Fruit fly (Drosophila melanogaster) whole organism, pupa: ENCODE results near the gene CG15330.

Experiments used
- CG10348 ChIP-seq: fragments of 200-800 bp; sonication (Bioruptor generic); IDR thresholded peaks from 2 replicates; pipeline ENCODE4 v1.3.6; 2022; ENCODE audit warnings: missing biosample characterization, missing genetic modification characterization
- CG13204 ChIP-seq: fragments of 200-800 bp; sonication (Bioruptor generic); optimal IDR thresholded peaks from 2 replicates; lab custom pipeline; 2018; ENCODE audit warnings: missing biosample characterization, mild to moderate bottlenecking, missing genetic modification characterization, moderate library complexity
- CG14655 ChIP-seq: fragments of 200-800 bp; sonication (Bioruptor generic); optimal IDR thresholded peaks from 3 replicates; lab custom pipeline; 2017; ENCODE audit warnings: mild to moderate bottlenecking, missing biosample characterization, missing genetic modification reagents, missing genetic modification characterization
- CG17806 ChIP-seq: fragments of 200-800 bp; sonication (Bioruptor generic); optimal IDR thresholded peaks from 2 replicates; lab custom pipeline; 2018; ENCODE audit warnings: missing biosample characterization, mild to moderate bottlenecking, missing genetic modification characterization, moderate library complexity
- CG34367 ChIP-seq: fragments of 200-800 bp; sonication (Bioruptor generic); optimal IDR thresholded peaks from 2 replicates; lab custom pipeline; 2018; ENCODE audit warnings: missing biosample characterization, mild to moderate bottlenecking, missing genetic modification characterization
- CG4496 ChIP-seq: fragments of 200-800 bp; sonication (Bioruptor generic); IDR thresholded peaks from 3 replicates; pipeline ENCODE4 v1.3.6; 2022; ENCODE audit warnings: missing biosample characterization, missing genetic modification characterization
- CG8159 ChIP-seq: fragments of 200-800 bp; sonication (Bioruptor generic); optimal IDR thresholded peaks from 3 replicates; lab custom pipeline; 2018; ENCODE audit warnings: missing biosample characterization, mild to moderate bottlenecking, missing genetic modification characterization, moderate library complexity
- EcR ChIP-seq: fragments of 200-800 bp; sonication (Bioruptor generic); optimal IDR thresholded peaks from 3 replicates; lab custom pipeline; 2019; ENCODE audit warnings: missing biosample characterization, missing genetic modification characterization, mild to moderate bottlenecking, moderate library complexity, missing genetic modification reagents
- Ets98B ChIP-seq: fragments of 200-800 bp; sonication (Bioruptor generic); IDR thresholded peaks from 2 replicates; pipeline ENCODE4 v1.3.6; 2022; ENCODE audit warnings: missing biosample characterization, missing genetic modification characterization
- gl ChIP-seq: fragments of 200-800 bp; sonication (Bioruptor generic); optimal IDR thresholded peaks from 2 replicates; lab custom pipeline; 2018; ENCODE audit warnings: missing biosample characterization, mild to moderate bottlenecking, missing genetic modification characterization
- rn ChIP-seq: fragments of 200-800 bp; sonication (Bioruptor generic); IDR thresholded peaks from 2 replicates; pipeline ENCODE4 v1.3.6; 2022; ENCODE audit warnings: missing biosample characterization, missing genetic modification characterization

DNA sequence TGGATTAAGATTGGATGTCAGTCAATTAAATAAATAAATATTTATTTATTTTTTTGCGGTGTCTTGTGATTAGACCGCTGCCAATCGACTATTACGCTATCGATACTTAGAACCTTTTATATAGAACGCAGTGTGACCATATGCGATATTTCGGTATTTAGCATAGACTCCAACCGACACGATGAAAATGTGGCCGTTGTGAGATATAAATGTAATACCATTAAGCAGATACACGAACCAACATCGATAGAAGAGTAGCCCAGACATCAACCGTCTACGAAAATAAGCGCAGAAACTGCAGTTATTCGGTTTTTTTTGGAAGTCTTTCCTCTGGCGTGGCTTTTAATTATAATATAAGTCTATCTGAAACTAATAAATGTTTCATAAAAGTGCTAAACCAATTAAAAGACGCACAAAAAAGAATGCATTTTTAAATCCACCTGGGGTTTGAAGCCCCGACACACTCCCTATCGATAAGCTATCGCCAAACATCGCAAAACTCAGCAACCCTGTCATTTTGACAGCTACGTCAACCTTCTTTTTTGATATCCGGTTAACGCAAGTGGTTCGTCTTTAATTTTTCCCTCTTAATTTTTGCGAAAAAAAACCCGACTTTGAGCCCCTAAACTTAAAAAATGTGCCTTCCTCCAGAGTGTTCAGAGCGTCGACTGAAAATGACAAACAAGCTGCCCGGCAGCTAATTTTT lies 22.5 kb upstream of the CG15330 start, which contains the start of the genes Dhdds and RpS14a:
- TF ChIP-seq Ets98B: no peak; the same call in 1 of the 2 replicates
- no peak for TF ChIP-seq rn (GFP tag; lab: Robert Waterston, UW)
- no peak for TF ChIP-seq EcR
- no peak for TF ChIP-seq CG4496
- no peak for TF ChIP-seq CG17806
- TF ChIP-seq CG13204 (GFP tag; lab: Kevin White, UChicago): no peak
- peak; percentile 1 for TF ChIP-seq gl (tag; lab: Kevin White, UChicago)
- no peak for TF ChIP-seq CG14655 (GFP tag; lab: Kevin White, UChicago)
- no peak for TF ChIP-seq CG8159 (tag; lab: Kevin White, UChicago)
- no peak for TF ChIP-seq CG10348 (GFP tag; lab: Robert Waterston, UW)
- peak; percentile 38 for TF ChIP-seq CG34367 (tag; lab: Kevin White, UChicago)
